Fruit fly (Drosophila melanogaster) whole organism, embryonic: ENCODE measurements around the gene RpL8.

Source experiments
- Adf1 ChIP-seq: fragments of 200-800 bp; sonication (Bioruptor generic); IDR thresholded peaks from 2 replicates; pipeline ENCODE4 v1.3.6; 2022; ENCODE audit warnings: missing biosample characterization, missing genetic modification characterization
- CG10209 ChIP-seq: fragments of 200-800 bp; sonication (Bioruptor generic); optimal IDR thresholded peaks from 3 replicates; lab custom pipeline; 2017; ENCODE audit warnings: missing biosample characterization, mild to moderate bottlenecking, missing genetic modification characterization, missing genetic modification reagents
- CG1024 ChIP-seq: fragments of 200-800 bp; sonication (Bioruptor generic); IDR thresholded peaks from 2 replicates; pipeline ENCODE4 v1.3.6; 2022; ENCODE audit warnings: missing biosample characterization, missing genetic modification characterization
- CG11085 ChIP-seq: fragments of 200-800 bp; sonication (Bioruptor generic); IDR thresholded peaks from 2 replicates; pipeline ENCODE4 v1.3.6; 2022; ENCODE audit warnings: missing biosample characterization, missing genetic modification characterization
- CG11560 ChIP-seq: fragments of 200-800 bp; sonication (Bioruptor generic); IDR thresholded peaks from 3 replicates; pipeline ENCODE4 v1.3.6; 2022; ENCODE audit warnings: missing biosample characterization, missing genetic modification characterization
- CG12744 ChIP-seq: fragments of 200-800 bp; sonication (Bioruptor generic); optimal IDR thresholded peaks from 2 replicates; lab custom pipeline; 2016; ENCODE audit warnings: missing biosample characterization, missing genetic modification characterization
- CG14014 ChIP-seq: fragments of 200-800 bp; sonication (Bioruptor generic); IDR thresholded peaks from 2 replicates; pipeline ENCODE4 v1.3.6; 2022; ENCODE audit warnings: missing biosample characterization, missing genetic modification characterization
- CG14050 ChIP-seq: fragments of 200-800 bp; sonication (Bioruptor generic); IDR thresholded peaks from 3 replicates; pipeline ENCODE4 v1.3.6; 2022; ENCODE audit warnings: missing biosample characterization, missing genetic modification characterization
- CG1529 ChIP-seq: fragments of 200-800 bp; sonication (Bioruptor generic); optimal IDR thresholded peaks from 3 replicates; lab custom pipeline; 2018; ENCODE audit warnings: missing biosample characterization, missing genetic modification characterization
- CG15601 ChIP-seq: fragments of 200-800 bp; sonication (Bioruptor generic); optimal IDR thresholded peaks from 3 replicates; lab custom pipeline; 2019; ENCODE audit warnings: missing biosample characterization, mild to moderate bottlenecking, missing genetic modification characterization, moderate library complexity
- CG1647 ChIP-seq: fragments of 200-800 bp; sonication (Bioruptor generic); optimal IDR thresholded peaks from 3 replicates; lab custom pipeline; 2016; ENCODE audit warnings: missing biosample characterization, missing genetic modification characterization
- CG18476 ChIP-seq: fragments of 200-800 bp; sonication (Bioruptor generic); optimal IDR thresholded peaks from 2 replicates; lab custom pipeline; 2016; ENCODE audit warnings: missing biosample characterization, mild to moderate bottlenecking, missing genetic modification characterization
- CG32767 ChIP-seq: fragments of 200-800 bp; sonication (Bioruptor generic); IDR thresholded peaks from 2 replicates; pipeline ENCODE4 v1.3.6; 2022; ENCODE audit warnings: missing biosample characterization, missing genetic modification characterization
- CG33213 ChIP-seq: fragments of 200-800 bp; sonication (Bioruptor generic); optimal IDR thresholded peaks from 3 replicates; lab custom pipeline; 2016; ENCODE audit warnings: missing biosample characterization, missing genetic modification characterization
- CG34376 ChIP-seq: fragments of 200-800 bp; sonication (Bioruptor generic); optimal IDR thresholded peaks from 2 replicates; lab custom pipeline; 2018; ENCODE audit warnings: missing biosample characterization, mild to moderate bottlenecking, missing genetic modification characterization
- CG4360 ChIP-seq: fragments of 200-800 bp; sonication (Bioruptor generic); IDR thresholded peaks from 2 replicates; pipeline ENCODE4 v1.3.6; 2022; ENCODE audit warnings: missing biosample characterization, missing genetic modification characterization
- CG4707 ChIP-seq: fragments of 200-800 bp; sonication (Bioruptor generic); optimal IDR thresholded peaks from 2 replicates; lab custom pipeline; 2018; ENCODE audit warnings: missing biosample characterization, mild to moderate bottlenecking, missing genetic modification characterization, moderate library complexity
- CG6272 ChIP-seq: fragments of 200-800 bp; sonication (Bioruptor generic); IDR thresholded peaks from 2 replicates; pipeline ENCODE4 v1.3.6; 2022; ENCODE audit warnings: missing biosample characterization, missing genetic modification characterization
- CG6854 ChIP-seq: fragments of 200-800 bp; sonication (Bioruptor generic); optimal IDR thresholded peaks from 3 replicates; lab custom pipeline; 2017; ENCODE audit warnings: missing biosample characterization, mild to moderate bottlenecking, missing genetic modification characterization
- CG8359 ChIP-seq: fragments of 200-800 bp; sonication (Bioruptor generic); optimal IDR thresholded peaks from 2 replicates; lab custom pipeline; 2017; ENCODE audit warnings: missing biosample characterization, mild to moderate bottlenecking, missing genetic modification characterization, borderline replicate concordance
- CkIIα-i1 ChIP-seq: fragments of 200-800 bp; sonication (Bioruptor generic); IDR thresholded peaks from 2 replicates; pipeline ENCODE4 v1.3.6; 2022; ENCODE audit warnings: missing biosample characterization, missing genetic modification characterization
- Dad ChIP-seq: fragments of 200-800 bp; sonication (Bioruptor generic); optimal IDR thresholded peaks from 3 replicates; lab custom pipeline; 2016; ENCODE audit warnings: missing biosample characterization, missing genetic modification characterization
- Dip2 ChIP-seq: fragments of 200-800 bp; sonication (Bioruptor generic); IDR thresholded peaks from 2 replicates; pipeline ENCODE4 v1.3.6; 2022; ENCODE audit warnings: missing biosample characterization, missing genetic modification characterization
- Dll ChIP-seq: fragments of 200-800 bp; sonication (Bioruptor generic); IDR thresholded peaks from 4 replicates; pipeline ENCODE4 v1.3.6; 2022; ENCODE audit warnings: missing biosample characterization, missing genetic modification characterization; ENCODE audit not compliant: partially characterized antibody
- E2f2 ChIP-seq: fragments of 200-800 bp; sonication (Bioruptor generic); IDR thresholded peaks from 2 replicates; pipeline ENCODE4 v1.3.6; 2022; ENCODE audit warnings: missing biosample characterization, missing genetic modification characterization
- H15 ChIP-seq: fragments of 200-800 bp; sonication (Bioruptor generic); IDR thresholded peaks from 3 replicates; pipeline ENCODE4 v1.3.6; 2022; ENCODE audit warnings: missing biosample characterization, missing genetic modification characterization
- Nf-YB ChIP-seq: fragments of 200-800 bp; sonication (Bioruptor generic); optimal IDR thresholded peaks from 3 replicates; lab custom pipeline; 2019; ENCODE audit warnings: missing biosample characterization, mild to moderate bottlenecking, missing genetic modification characterization, moderate library complexity
- Ravus ChIP-seq: fragments of 200-800 bp; sonication (Bioruptor generic); IDR thresholded peaks from 2 replicates; pipeline ENCODE4 v1.3.6; 2022; ENCODE audit warnings: missing biosample characterization, missing genetic modification characterization
- bab2 ChIP-seq: fragments of 200-800 bp; sonication (Bioruptor generic); optimal IDR thresholded peaks from 2 replicates; lab custom pipeline; 2016; ENCODE audit warnings: missing biosample characterization, missing genetic modification characterization
- chn ChIP-seq: fragments of 200-800 bp; sonication (Bioruptor generic); optimal IDR thresholded peaks from 2 replicates; lab custom pipeline; 2016; ENCODE audit warnings: missing biosample characterization, missing genetic modification characterization
- ci ChIP-seq: fragments of 200-800 bp; sonication (Bioruptor generic); IDR thresholded peaks from 3 replicates; pipeline ENCODE4 v1.3.6; 2022; ENCODE audit warnings: missing biosample characterization, missing genetic modification characterization
- crp ChIP-seq, 2 experiments: fragments of 200-800 bp; sonication (Bioruptor generic); optimal IDR thresholded peaks; 2 replicates in 1 of 2; 3 replicates in 1 of 2; lab custom pipeline; 2017; ENCODE audit warnings: missing biosample characterization in 2 of 2, missing genetic modification characterization in 2 of 2, mild to moderate bottlenecking in 1 of 2, moderate library complexity in 1 of 2
- da ChIP-seq: fragments of 200-800 bp; sonication (Bioruptor generic); optimal IDR thresholded peaks from 2 replicates; lab custom pipeline; 2016; ENCODE audit warnings: missing biosample characterization, missing genetic modification characterization
- ems ChIP-seq: fragments of 200-800 bp; sonication (Bioruptor generic); optimal IDR thresholded peaks from 3 replicates; lab custom pipeline; 2016; ENCODE audit warnings: missing biosample characterization, missing genetic modification characterization
- eve ChIP-seq, 2 experiments: fragments of >200 bp; optimal IDR thresholded peaks; 2 replicates each; lab custom pipeline; 2017; ENCODE audit warnings: missing biosample characterization in 2 of 2, missing genetic modification characterization in 2 of 2
- eyg ChIP-seq: fragments of 200-800 bp; sonication (Bioruptor generic); optimal IDR thresholded peaks from 3 replicates; lab custom pipeline; 2016; ENCODE audit warnings: missing biosample characterization, missing genetic modification characterization
- jing ChIP-seq: fragments of 200-800 bp; sonication (Bioruptor generic); optimal IDR thresholded peaks from 2 replicates; lab custom pipeline; 2018; ENCODE audit warnings: missing biosample characterization, mild to moderate bottlenecking, missing genetic modification characterization
- mirr ChIP-seq: fragments of 200-800 bp; sonication (Bioruptor generic); optimal IDR thresholded peaks from 3 replicates; lab custom pipeline; 2018; ENCODE audit warnings: missing biosample characterization, mild to moderate bottlenecking, missing genetic modification characterization
- nmo ChIP-seq: fragments of 200-800 bp; sonication (Bioruptor generic); optimal IDR thresholded peaks from 2 replicates; lab custom pipeline; 2018; ENCODE audit warnings: missing biosample characterization, mild to moderate bottlenecking, missing genetic modification characterization, moderate library complexity
- pb ChIP-seq: fragments of 200-800 bp; sonication (Bioruptor generic); optimal IDR thresholded peaks from 3 replicates; lab custom pipeline; 2016; ENCODE audit warnings: missing biosample characterization, missing genetic modification characterization
- peb ChIP-seq: fragments of 200-800 bp; sonication (Bioruptor generic); IDR thresholded peaks from 2 replicates; pipeline ENCODE4 v1.3.6; 2022; ENCODE audit warnings: missing biosample characterization, missing genetic modification characterization
- pho ChIP-seq: fragments of 200-800 bp; sonication (Bioruptor generic); optimal IDR thresholded peaks from 2 replicates; lab custom pipeline; 2016; ENCODE audit warnings: missing biosample characterization, missing genetic modification characterization
- pita ChIP-seq: fragments of 200-800 bp; sonication (Bioruptor generic); optimal IDR thresholded peaks from 2 replicates; lab custom pipeline; 2017; ENCODE audit warnings: missing biosample characterization, mild to moderate bottlenecking, missing genetic modification characterization
- sim ChIP-seq: fragments of 200-800 bp; sonication (Bioruptor generic); IDR thresholded peaks from 2 replicates; pipeline ENCODE4 v1.3.6; 2022; ENCODE audit warnings: missing biosample characterization, missing genetic modification characterization
- sqz ChIP-seq: fragments of 200-800 bp; sonication (Bioruptor generic); optimal IDR thresholded peaks from 3 replicates; lab custom pipeline; 2018; ENCODE audit warnings: missing biosample characterization, mild to moderate bottlenecking, missing genetic modification characterization
- sug ChIP-seq: fragments of 200-800 bp; optimal IDR thresholded peaks from 2 replicates; lab custom pipeline; 2019; ENCODE audit warnings: missing biosample characterization, mild to moderate bottlenecking, missing genetic modification characterization, moderate library complexity
- trh ChIP-seq: fragments of 200-800 bp; sonication (Bioruptor generic); optimal IDR thresholded peaks from 2 replicates; lab custom pipeline; 2016; ENCODE audit warnings: missing biosample characterization, missing genetic modification characterization
- unc-4 ChIP-seq: fragments of 200-800 bp; sonication (Bioruptor generic); IDR thresholded peaks from 2 replicates; pipeline ENCODE4 v1.3.6; 2022; ENCODE audit warnings: missing biosample characterization, missing genetic modification characterization; ENCODE audit not compliant: partially characterized antibody
- vnd ChIP-seq: fragments of 200-800 bp; sonication (Bioruptor generic); IDR thresholded peaks from 3 replicates; pipeline ENCODE4 v1.3.6; 2022; ENCODE audit warnings: missing biosample characterization, missing genetic modification characterization; ENCODE audit not compliant: partially characterized antibody

RpL8 gene

DNA sequence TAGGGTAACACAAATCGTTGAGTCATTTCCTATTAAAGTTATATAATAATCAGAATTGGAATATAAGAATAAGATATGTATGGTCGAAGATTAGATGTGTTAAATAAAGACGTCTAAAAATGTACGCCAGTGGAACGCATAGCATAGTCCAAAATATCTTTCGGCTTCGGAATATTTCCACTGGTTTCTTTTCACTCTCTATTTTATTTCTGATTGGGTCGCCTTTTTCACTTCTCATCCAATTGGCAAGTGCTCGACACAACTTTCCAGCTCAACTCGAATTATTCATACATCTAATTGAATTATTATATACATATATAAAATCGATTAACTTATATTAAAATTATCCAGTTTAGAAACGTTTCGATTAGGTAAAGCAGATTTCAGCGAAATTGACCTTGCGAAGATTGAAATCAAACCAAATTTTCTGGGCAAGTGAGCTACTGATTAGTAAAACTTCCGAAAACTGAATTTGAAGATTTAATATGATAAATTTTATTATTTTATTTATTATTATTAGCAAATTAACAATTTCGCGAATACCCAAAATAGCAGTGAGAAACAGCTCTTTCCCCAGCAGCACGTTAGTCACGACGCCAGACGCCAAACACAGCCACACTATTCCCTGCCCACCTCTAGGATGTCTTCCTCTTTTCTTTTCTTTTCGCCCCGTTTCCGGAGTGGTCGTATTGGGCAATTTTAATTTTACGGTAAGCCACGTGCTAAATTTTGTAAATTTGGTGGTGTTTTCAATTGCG, at the start of gene RpL8 (continued):
- peak; percentile 67 for TF ChIP-seq CG15601 (tag; lab: Kevin White, UChicago)
- peak; percentile 49 for TF ChIP-seq CG8359
- peak in 1 of 2 experiments; percentile 9 for TF ChIP-seq eve (GFP tag; optimal IDR thresholded peaks at IDR 0.05; lab: Kevin White, UChicago)
- peak; percentile 88 for TF ChIP-seq CG1024 (GFP tag; lab: Robert Waterston, UW)
- peak; percentile 49; the same call in 2 of the 3 replicates for TF ChIP-seq vnd (GFP tag; lab: Robert Waterston, UW)
- TF ChIP-seq CG34376: peak; percentile 97
- TF ChIP-seq CG4707 (GFP tag; lab: Kevin White, UChicago): peak; percentile 92
- peak; percentile 47 for TF ChIP-seq E2f2 (GFP tag; lab: Robert Waterston, UW)
- peak; percentile 71 for TF ChIP-seq da
- TF ChIP-seq sim: peak; percentile 10; the same call in 1 of the 2 replicates
- peak; percentile 79 for TF ChIP-seq sug (tag; lab: Kevin White, UChicago)
- peak; percentile 74 for TF ChIP-seq Dad (GFP tag; lab: Kevin White, UChicago)
- TF ChIP-seq Dip2 (GFP tag; lab: Robert Waterston, UW): no peak
- TF ChIP-seq eyg (GFP tag; lab: Kevin White, UChicago): peak; percentile 79
- peak; percentile 59; the same call in 1 of the 4 replicates for TF ChIP-seq Dll
- TF ChIP-seq pho (GFP tag; lab: Kevin White, UChicago): peak; percentile 77
- TF ChIP-seq ci (GFP tag; lab: Robert Waterston, UW): peak; percentile 97
- peak; percentile 86 for TF ChIP-seq CG10209 (GFP tag; lab: Kevin White, UChicago)
- peak; percentile 35 for TF ChIP-seq CG18476 (GFP tag; lab: Kevin White, UChicago)
- peak; percentile 84 for TF ChIP-seq CG11085
- TF ChIP-seq Ravus: peak; percentile 9; the same call in 1 of the 2 replicates
- TF ChIP-seq H15: peak; percentile 75
- peak; percentile 75 for TF ChIP-seq CG12744 (GFP tag; lab: Kevin White, UChicago)
- TF ChIP-seq CkIIα-i1 (GFP tag; lab: Robert Waterston, UW): no peak
- peak; percentile 64 for TF ChIP-seq CG6272
- peak; percentile 58 for TF ChIP-seq Adf1 (GFP tag; lab: Robert Waterston, UW)
- TF ChIP-seq CG1647 (GFP tag; lab: Kevin White, UChicago): peak; percentile 31
- TF ChIP-seq pita (GFP tag; lab: Kevin White, UChicago): no peak
- peak; percentile 74 for TF ChIP-seq CG1529 (GFP tag; lab: Kevin White, UChicago)
- TF ChIP-seq Nf-YB (GFP tag; lab: Kevin White, UChicago): peak; percentile 63
- peak; percentile 47 for TF ChIP-seq chn (GFP tag; lab: Kevin White, UChicago)
- peak; percentile 71 for TF ChIP-seq pb (GFP tag; lab: Kevin White, UChicago)
- TF ChIP-seq nmo (GFP tag; lab: Kevin White, UChicago): peak; percentile 72
- peak; percentile 44 for TF ChIP-seq bab2
- TF ChIP-seq unc-4 (GFP tag; lab: Robert Waterston, UW): peak; percentile 53
- TF ChIP-seq mirr (GFP tag; lab: Kevin White, UChicago): peak; percentile 94
- no peak for TF ChIP-seq CG11560 (tag; lab: Robert Waterston, UW)
- 0 out of 2 replicates have a peak, but pooled peaks have one; percentile 61 for TF ChIP-seq CG32767 (GFP tag; lab: Robert Waterston, UW)
- peak; percentile 90 for TF ChIP-seq CG33213 (GFP tag; lab: Kevin White, UChicago)
- TF ChIP-seq CG4360 (GFP tag; lab: Robert Waterston, UW): peak; percentile 52; the same call in 1 of the 2 replicates
- TF ChIP-seq sqz (GFP tag; lab: Kevin White, UChicago): peak; percentile 82
- TF ChIP-seq CG6854 (GFP tag; lab: Kevin White, UChicago): peak; percentile 90
- peak in 1 of 2 experiments; percentile 34 for TF ChIP-seq crp (GFP tag; optimal IDR thresholded peaks at IDR 0.05; lab: Kevin White, UChicago)
- peak; percentile 26 for TF ChIP-seq jing (GFP tag; lab: Kevin White, UChicago)
- TF ChIP-seq peb (GFP tag; lab: Robert Waterston, UW): peak; percentile 32; the same call in 1 of the 2 replicates
- TF ChIP-seq CG14014: peak; percentile 78
- peak; percentile 78 for TF ChIP-seq CG14050 (GFP tag; lab: Robert Waterston, UW)
- peak; percentile 62 for TF ChIP-seq ems (GFP tag; lab: Kevin White, UChicago)
- TF ChIP-seq trh (GFP tag; lab: Kevin White, UChicago): peak; percentile 66
